Worm (Caenorhabditis elegans) whole organism, young adult: Measurements from ENCODE around the gene rsu-1.

Experiments
- B0019.2 ChIP-seq: fragments of 200-800 bp; sonication (Bioruptor generic); conservative IDR thresholded peaks from 2 replicates; pipeline ENCODE4 v1.3.6; 2022; ENCODE audit warnings: missing genetic modification reagents, missing genetic modification characterization, missing compliant biosample characterization
- B0035.1 ChIP-seq: sonication (generic microtip); optimal IDR thresholded peaks from 2 replicates; lab custom pipeline; 2016; ENCODE audit warnings: missing genetic modification characterization, mild to moderate bottlenecking, missing compliant biosample characterization, missing genotype, missing genetic modification reagents
- C06A6.2 ChIP-seq: fragments of 200-800 bp; sonication (Bioruptor generic); conservative IDR thresholded peaks from 2 replicates; pipeline ENCODE4 v1.3.6; 2022; ENCODE audit warnings: missing genetic modification characterization, missing compliant biosample characterization
- D2030.7 ChIP-seq: fragments of 200-800 bp; sonication (Bioruptor generic); IDR thresholded peaks from 2 replicates; pipeline ENCODE4 v1.3.6; 2022; ENCODE audit warnings: missing genetic modification reagents, missing genetic modification characterization, missing compliant biosample characterization
- F10E7.11 ChIP-seq: sonication (generic microtip); optimal IDR thresholded peaks from 2 replicates; lab custom pipeline; 2017; ENCODE audit warnings: mild to moderate bottlenecking, missing genetic modification characterization, moderate library complexity, missing compliant biosample characterization
- F23B12.7 ChIP-seq: sonication (generic microtip); optimal IDR thresholded peaks from 2 replicates; lab custom pipeline; 2017; ENCODE audit warnings: missing genetic modification characterization, mild to moderate bottlenecking, missing compliant biosample characterization, antibody characterized with exemption, moderate library complexity; ENCODE audit not compliant: insufficient read depth
- F39B2.1 ChIP-seq: fragments of 200-800 bp; sonication (Bioruptor generic); IDR thresholded peaks from 2 replicates; pipeline ENCODE4 v1.3.6; 2022; ENCODE audit warnings: missing genetic modification reagents, missing genetic modification characterization, missing compliant biosample characterization
- F52B5.7 ChIP-seq: sonication (generic microtip); optimal IDR thresholded peaks from 2 replicates; lab custom pipeline; 2016; ENCODE audit warnings: mild to moderate bottlenecking, missing genetic modification characterization, missing compliant biosample characterization
- K11D2.4 ChIP-seq: fragments of 200-800 bp; sonication (Bioruptor generic); IDR thresholded peaks from 2 replicates; pipeline ENCODE4 v1.3.6; 2022; ENCODE audit warnings: missing genetic modification reagents, missing genetic modification characterization, missing compliant biosample characterization
- T26A5.8 ChIP-seq: sonication (generic microtip); optimal IDR thresholded peaks from 2 replicates; lab custom pipeline; 2016; ENCODE audit warnings: missing genetic modification characterization, missing compliant biosample characterization
- Y53F4B.3 ChIP-seq: fragments of 200-800 bp; sonication (Bioruptor generic); IDR thresholded peaks from 2 replicates; pipeline ENCODE4 v1.3.6; 2022; ENCODE audit warnings: missing genetic modification reagents, missing genetic modification characterization, missing compliant biosample characterization
- Y53G8AR.9 ChIP-seq: fragments of 200-800 bp; sonication (Bioruptor generic); conservative IDR thresholded peaks from 2 replicates; pipeline ENCODE4 v1.3.6; 2022; ENCODE audit warnings: missing genetic modification reagents, missing genetic modification characterization, missing compliant biosample characterization
- aptf-3 ChIP-seq: fragments of 200-800 bp; sonication (Bioruptor generic); IDR thresholded peaks from 2 replicates; pipeline ENCODE4 v1.3.6; 2022; ENCODE audit warnings: missing genetic modification characterization, missing compliant biosample characterization
- atf-7 ChIP-seq: sonication (generic microtip); optimal IDR thresholded peaks from 2 replicates; lab custom pipeline; 2017; ENCODE audit warnings: mild to moderate bottlenecking, missing genetic modification characterization, missing compliant biosample characterization
- athp-1 ChIP-seq: sonication (generic microtip); optimal IDR thresholded peaks from 2 replicates; lab custom pipeline; 2017; ENCODE audit warnings: mild to moderate bottlenecking, missing genetic modification characterization, missing compliant biosample characterization
- attf-3 ChIP-seq: fragments of 200-800 bp; sonication (Bioruptor generic); conservative IDR thresholded peaks from 2 replicates; pipeline ENCODE4 v1.3.6; 2022; ENCODE audit warnings: missing genetic modification reagents, missing genetic modification characterization, missing compliant biosample characterization
- attf-6 ChIP-seq: fragments of 200-800 bp; sonication (Bioruptor generic); IDR thresholded peaks from 2 replicates; pipeline ENCODE4 v1.3.6; 2022; ENCODE audit warnings: missing genetic modification reagents, missing genetic modification characterization, missing compliant biosample characterization
- bed-2 ChIP-seq: fragments of 200-800 bp; sonication (Bioruptor generic); IDR thresholded peaks from 2 replicates; pipeline ENCODE4 v1.3.6; 2022; ENCODE audit warnings: missing genetic modification reagents, missing genetic modification characterization, missing compliant biosample characterization
- ceh-58 ChIP-seq: fragments of 200-800 bp; sonication (Bioruptor generic); IDR thresholded peaks from 2 replicates; pipeline ENCODE4 v1.3.6; 2022; ENCODE audit warnings: missing genetic modification characterization, missing compliant biosample characterization
- ceh-79 ChIP-seq: sonication (generic microtip); optimal IDR thresholded peaks from 2 replicates; lab custom pipeline; 2017; ENCODE audit warnings: mild to moderate bottlenecking, missing genetic modification characterization, missing compliant biosample characterization
- ceh-91 ChIP-seq: fragments of 200-800 bp; sonication (Bioruptor generic); IDR thresholded peaks from 2 replicates; pipeline ENCODE4 v1.3.6; 2022; ENCODE audit warnings: missing genetic modification reagents, missing genetic modification characterization, missing compliant biosample characterization
- chd-7 ChIP-seq: sonication (generic microtip); optimal IDR thresholded peaks from 2 replicates; lab custom pipeline; 2016; ENCODE audit warnings: mild to moderate bottlenecking, missing genetic modification characterization, moderate library complexity, missing compliant biosample characterization
- die-1 ChIP-seq: sonication (generic microtip); optimal IDR thresholded peaks from 2 replicates; lab custom pipeline; 2016; ENCODE audit warnings: missing genotype, mild to moderate bottlenecking, missing genetic modification characterization, missing compliant biosample characterization
- dpff-1 ChIP-seq: sonication (generic microtip); optimal IDR thresholded peaks from 2 replicates; lab custom pipeline; 2017; ENCODE audit warnings: mild to moderate bottlenecking, missing genetic modification characterization, missing compliant biosample characterization
- egl-18 ChIP-seq: fragments of 200-800 bp; sonication (Bioruptor generic); IDR thresholded peaks from 2 replicates; pipeline ENCODE4 v1.3.6; 2022; ENCODE audit warnings: missing genetic modification reagents, missing genetic modification characterization, missing compliant biosample characterization
- ekl-4 ChIP-seq: fragments of 200-800 bp; sonication (Bioruptor generic); IDR thresholded peaks from 2 replicates; pipeline ENCODE4 v1.3.6; 2022; ENCODE audit warnings: missing genetic modification reagents, missing genetic modification characterization, missing compliant biosample characterization
- ets-4 ChIP-seq: fragments of 200-800 bp; sonication (Bioruptor generic); optimal IDR thresholded peaks from 2 replicates; lab custom pipeline; 2018; ENCODE audit warnings: mild to moderate bottlenecking, missing genetic modification characterization, missing compliant biosample characterization
- gei-17 ChIP-seq: fragments of 200-800 bp; sonication (Bioruptor generic); optimal IDR thresholded peaks from 2 replicates; lab custom pipeline; 2018; ENCODE audit warnings: mild to moderate bottlenecking, missing genetic modification characterization, missing compliant biosample characterization
- him-1 ChIP-seq: sonication (generic microtip); optimal IDR thresholded peaks from 2 replicates; lab custom pipeline; 2016; ENCODE audit warnings: missing genotype, missing genetic modification reagents, missing genetic modification characterization, missing compliant biosample characterization
- hmg-1.2 ChIP-seq: fragments of 200-800 bp; sonication (Bioruptor generic); IDR thresholded peaks from 2 replicates; pipeline ENCODE4 v1.3.6; 2022; ENCODE audit warnings: missing genetic modification reagents, missing genetic modification characterization, missing compliant biosample characterization
- hsf-1 ChIP-seq: fragments of 200-800 bp; sonication (Bioruptor generic); IDR thresholded peaks from 2 replicates; pipeline ENCODE4 v1.3.6; 2022; ENCODE audit warnings: missing genetic modification reagents, missing genetic modification characterization, missing compliant biosample characterization
- let-607 ChIP-seq, 2 experiments: fragments of 200-800 bp in 1 of 2; sonication (Bioruptor generic) in 1 of 2; sonication (generic microtip) in 1 of 2; optimal IDR thresholded peaks; 2 replicates each; lab custom pipeline; 2016 to 2018; ENCODE audit warnings: mild to moderate bottlenecking in 2 of 2, missing compliant biosample characterization in 2 of 2, missing genetic modification characterization in 2 of 2, moderate library complexity in 2 of 2, missing genotype in 1 of 2
- lsl-1 ChIP-seq: fragments of 200-800 bp; sonication (Bioruptor generic); optimal IDR thresholded peaks from 2 replicates; lab custom pipeline; 2018; ENCODE audit warnings: mild to moderate bottlenecking, missing genetic modification characterization, moderate library complexity, missing compliant biosample characterization
- lsy-27 ChIP-seq: sonication (generic microtip); optimal IDR thresholded peaks from 2 replicates; lab custom pipeline; 2017; ENCODE audit warnings: missing genetic modification characterization, mild to moderate bottlenecking, missing compliant biosample characterization, antibody characterized with exemption, missing genotype, borderline replicate concordance; ENCODE audit not compliant: insufficient read depth
- madf-10 ChIP-seq: sonication (generic microtip); optimal IDR thresholded peaks from 2 replicates; lab custom pipeline; 2016; ENCODE audit warnings: mild to moderate bottlenecking, missing genetic modification characterization, missing compliant biosample characterization
- madf-6 ChIP-seq: fragments of 200-800 bp; sonication (Bioruptor generic); IDR thresholded peaks from 2 replicates; pipeline ENCODE4 v1.3.6; 2022; ENCODE audit warnings: missing genetic modification reagents, missing genetic modification characterization, missing compliant biosample characterization
- mcd-1 ChIP-seq: fragments of 200-800 bp; sonication (Bioruptor generic); IDR thresholded peaks from 2 replicates; pipeline ENCODE4 v1.3.6; 2022; ENCODE audit warnings: missing genetic modification reagents, missing genetic modification characterization, missing compliant biosample characterization
- mel-28 ChIP-seq: sonication (generic microtip); optimal IDR thresholded peaks from 2 replicates; lab custom pipeline; 2016; ENCODE audit warnings: borderline replicate concordance, mild to moderate bottlenecking, missing genetic modification characterization, missing compliant biosample characterization
- mes-4 ChIP-seq: sonication (generic microtip); optimal IDR thresholded peaks from 2 replicates; lab custom pipeline; 2016; ENCODE audit warnings: missing genotype, missing genetic modification characterization, missing compliant biosample characterization
- nfyb-1 ChIP-seq: fragments of 200-800 bp; sonication (Bioruptor generic); IDR thresholded peaks from 2 replicates; pipeline ENCODE4 v1.3.6; 2022; ENCODE audit warnings: missing genetic modification reagents, missing genetic modification characterization, missing compliant biosample characterization
- nhr-120 ChIP-seq: fragments of 200-800 bp; sonication (Bioruptor generic); IDR thresholded peaks from 2 replicates; pipeline ENCODE4 v1.3.6; 2022; ENCODE audit warnings: missing genetic modification characterization, missing compliant biosample characterization
- nhr-179 ChIP-seq: sonication (generic microtip); optimal IDR thresholded peaks from 2 replicates; lab custom pipeline; 2016; ENCODE audit warnings: mild to moderate bottlenecking, missing genetic modification characterization, missing compliant biosample characterization
- repo-1 ChIP-seq: sonication (generic microtip); optimal IDR thresholded peaks from 2 replicates; lab custom pipeline; 2017; ENCODE audit warnings: mild to moderate bottlenecking, missing genetic modification characterization, missing compliant biosample characterization
- sptf-2 ChIP-seq: fragments of 200-800 bp; sonication (Bioruptor generic); optimal IDR thresholded peaks from 2 replicates; lab custom pipeline; 2018; ENCODE audit warnings: mild to moderate bottlenecking, missing genetic modification characterization, missing compliant biosample characterization
- tbp1 ChIP-seq: fragments of 200-800 bp; sonication (Bioruptor generic); optimal IDR thresholded peaks from 2 replicates; lab custom pipeline; 2018; ENCODE audit warnings: mild to moderate bottlenecking, missing genetic modification characterization, missing compliant biosample characterization
- unc-62 ChIP-seq: fragments of 150-350 bp; optimal IDR thresholded peaks from 2 replicates; lab custom pipeline; 2014; ENCODE audit warnings: missing biosample characterization, missing genetic modification reagents, missing genetic modification characterization
- xnd-1 ChIP-seq: sonication (generic microtip); optimal IDR thresholded peaks from 2 replicates; lab custom pipeline; 2016; ENCODE audit warnings: missing genotype, missing genetic modification reagents, missing genetic modification characterization, missing compliant biosample characterization
- ztf-22 ChIP-seq: fragments of 200-800 bp; sonication (Bioruptor generic); optimal IDR thresholded peaks from 2 replicates; lab custom pipeline; 2018; ENCODE audit warnings: mild to moderate bottlenecking, missing genetic modification characterization, moderate library complexity, missing compliant biosample characterization
- ztf-26 ChIP-seq: sonication (generic microtip); optimal IDR thresholded peaks from 2 replicates; lab custom pipeline; 2017; ENCODE audit warnings: missing genetic modification characterization, missing compliant biosample characterization

The rsu-1 gene

ce11 chrIII:3505051-3505548, 33.3 kb downstream of the rsu-1 start, which contains the start of gene lias-1 (continued):
- TF ChIP-seq let-607 (tag; optimal IDR thresholded peaks at IDR 0.05; lab: Kevin White, UChicago) (no peak), mel-28 (no peak), nhr-179 (no peak), attf-3 (GFP tag; lab: Robert Waterston, UW) (no peak), Y53G8AR.9 (GFP tag; lab: Robert Waterston, UW) (0 out of 2 replicates have a peak, but pooled peaks have one; percentile 39), nfyb-1 (0 out of 2 replicates have a peak, but pooled peaks have one; percentile 27), mes-4 (tag; lab: Kevin White, UChicago) (no peak), ets-4 (GFP tag; lab: Kevin White, UChicago) (no peak), Y53F4B.3 (GFP tag; lab: Robert Waterston, UW) (no peak), ceh-58 (GFP tag; lab: Robert Waterston, UW) (no peak), egl-18 (no peak), xnd-1 (tag; lab: Kevin White, UChicago) (no peak), aptf-3 (no peak), athp-1 (tag; lab: Kevin White, UChicago) (no peak), hsf-1 (GFP tag; lab: Robert Waterston, UW) (no peak), C06A6.2 (GFP tag; lab: Robert Waterston, UW) (no peak), B0019.2 (no peak), ceh-79 (no peak), die-1 (tag; lab: Kevin White, UChicago) (no peak), D2030.7 (peak; percentile 55; the same call in 1 of the 2 replicates), ztf-22 (GFP tag; lab: Kevin White, UChicago) (no peak), chd-7 (tag; lab: Kevin White, UChicago) (no peak), mcd-1 (peak; percentile 78), ekl-4 (GFP tag; lab: Robert Waterston, UW) (0 out of 2 replicates have a peak, but pooled peaks have one; percentile 34), sptf-2 (no peak), F10E7.11 (tag; lab: Kevin White, UChicago) (no peak), gei-17 (GFP tag; lab: Kevin White, UChicago) (no peak), B0035.1 (no peak), dpff-1 (tag; lab: Kevin White, UChicago) (no peak), F52B5.7 (tag; lab: Kevin White, UChicago) (no peak), madf-10 (tag; lab: Kevin White, UChicago) (peak; percentile 38), ztf-26 (tag; lab: Kevin White, UChicago) (no peak), bed-2 (GFP tag; lab: Robert Waterston, UW) (no peak), tbp1 (peak; percentile 56), repo-1 (tag; lab: Kevin White, UChicago) (no peak), hmg-1.2 (GFP tag; lab: Robert Waterston, UW) (peak; percentile 69), F39B2.1 (no peak), lsy-27 (tag; lab: Kevin White, UChicago) (no peak), F23B12.7 (tag; lab: Kevin White, UChicago) (peak; percentile 89), K11D2.4 (GFP tag; lab: Robert Waterston, UW) (no peak), madf-6 (GFP tag; lab: Robert Waterston, UW) (peak; percentile 75), lsl-1 (GFP tag; lab: Kevin White, UChicago) (peak; percentile 88), atf-7 (tag; lab: Kevin White, UChicago) (no peak), him-1 (tag; lab: Kevin White, UChicago) (no peak), attf-6 (GFP tag; lab: Robert Waterston, UW) (no peak), T26A5.8 (no peak), nhr-120 (GFP tag; lab: Robert Waterston, UW) (no peak), unc-62 (GFP tag; lab: Kevin White, UChicago) (no peak), ceh-91 (GFP tag; lab: Robert Waterston, UW) (peak; percentile 52)
